Fruit fly (Drosophila melanogaster) whole organism, wandering third instar larva: ENCODE measurements around the gene CG11975.
A peak's percentile ranks its signal among the peaks of the same experiment; 100 is the strongest.

Experiments
- Abd-B ChIP-seq: fragments of >200 bp; optimal IDR thresholded peaks from 2 replicates; lab custom pipeline; 2017; ENCODE audit warnings: missing biosample characterization, missing genetic modification characterization
- CG32264 ChIP-seq: fragments of 200-800 bp; sonication (Bioruptor generic); optimal IDR thresholded peaks from 2 replicates; lab custom pipeline; 2016; ENCODE audit warnings: missing biosample characterization, missing genetic modification characterization
- CG9705 ChIP-seq: fragments of 200-800 bp; sonication (Bioruptor generic); optimal IDR thresholded peaks from 2 replicates; lab custom pipeline; 2018; ENCODE audit warnings: missing biosample characterization, mild to moderate bottlenecking, missing genetic modification characterization
- CrebA ChIP-seq: fragments of 200-800 bp; sonication (Bioruptor generic); optimal IDR thresholded peaks from 2 replicates; lab custom pipeline; 2016; ENCODE audit warnings: missing biosample characterization, mild to moderate bottlenecking, missing genetic modification characterization, borderline replicate concordance
- Dfd ChIP-seq: fragments of >200 bp; optimal IDR thresholded peaks from 2 replicates; lab custom pipeline; 2017; ENCODE audit warnings: missing biosample characterization, missing genetic modification characterization
- Dif ChIP-seq: fragments of 200-275, 200-300 bp; sonication (Bioruptor generic); optimal IDR thresholded peaks from 2 replicates; lab custom pipeline; 2018; ENCODE audit warnings: missing biosample characterization, missing genetic modification characterization; ENCODE audit not compliant: partially characterized antibody
- GATAd ChIP-seq: sonication (Bioruptor generic); optimal IDR thresholded peaks from 2 replicates; lab custom pipeline; 2016; ENCODE audit warnings: missing biosample characterization, missing genetic modification characterization
- HLH106 ChIP-seq: fragments of 200-800 bp; optimal IDR thresholded peaks from 3 replicates; lab custom pipeline; 2019; ENCODE audit warnings: missing biosample characterization, mild to moderate bottlenecking, missing genetic modification characterization, moderate library complexity
- Hnf4 ChIP-seq: fragments of 200-800 bp; sonication (Bioruptor generic); optimal IDR thresholded peaks from 2 replicates; lab custom pipeline; 2016; ENCODE audit warnings: missing biosample characterization, mild to moderate bottlenecking, missing genetic modification characterization
- Hr78 ChIP-seq: fragments of >200 bp; optimal IDR thresholded peaks from 2 replicates; lab custom pipeline; 2017; ENCODE audit warnings: missing biosample characterization, missing genetic modification characterization
- Hr83 ChIP-seq: fragments of 200-300 bp; sonication (Bioruptor generic); optimal IDR thresholded peaks from 2 replicates; lab custom pipeline; 2016; ENCODE audit warnings: missing biosample characterization, mild to moderate bottlenecking, missing genetic modification characterization, moderate library complexity; ENCODE audit not compliant: poor library complexity, severe bottlenecking
- Jra ChIP-seq: sonication (Bioruptor generic); optimal IDR thresholded peaks from 2 replicates; lab custom pipeline; 2016; ENCODE audit warnings: missing biosample characterization, missing genetic modification characterization
- Mio ChIP-seq: sonication (Bioruptor generic); optimal IDR thresholded peaks from 2 replicates; lab custom pipeline; 2016; ENCODE audit warnings: missing biosample characterization, missing genetic modification characterization
- Myc ChIP-seq: fragments of >200 bp; optimal IDR thresholded peaks from 2 replicates; lab custom pipeline; 2017
- N ChIP-seq: fragments of >200 bp; optimal IDR thresholded peaks from 2 replicates; lab custom pipeline; 2018; ENCODE audit warnings: missing biosample characterization, missing external identifiers, missing genetic modification characterization
- OdsH ChIP-seq: fragments of 200-800 bp; sonication (Bioruptor generic); optimal IDR thresholded peaks from 2 replicates; lab custom pipeline; 2016; ENCODE audit warnings: missing biosample characterization, mild to moderate bottlenecking, missing genetic modification characterization
- Rel ChIP-seq, 2 experiments: fragments of 200-800 bp; sonication (Bioruptor generic) in 1 of 2; optimal IDR thresholded peaks; 2 replicates in 1 of 2; 3 replicates in 1 of 2; lab custom pipeline; 2016 to 2019; ENCODE audit warnings: mild to moderate bottlenecking in 2 of 2, missing biosample characterization in 2 of 2, missing genetic modification characterization in 2 of 2, moderate library complexity in 1 of 2
- Sp1 ChIP-seq: fragments of 200-800 bp; sonication (Bioruptor generic); optimal IDR thresholded peaks from 3 replicates; lab custom pipeline; 2019; ENCODE audit warnings: missing biosample characterization, mild to moderate bottlenecking, missing genetic modification characterization, moderate library complexity
- Vsx2 ChIP-seq: fragments of 200-300, 225-300 bp; sonication (Bioruptor generic); optimal IDR thresholded peaks from 2 replicates; lab custom pipeline; 2018; ENCODE audit warnings: missing biosample characterization, missing genetic modification characterization; ENCODE audit not compliant: partially characterized antibody
- br ChIP-seq: fragments of 200-800 bp; sonication (Bioruptor generic); optimal IDR thresholded peaks from 2 replicates; lab custom pipeline; 2016; ENCODE audit warnings: missing biosample characterization, missing genetic modification characterization
- brk ChIP-seq: fragments of 200-800 bp; sonication (Bioruptor generic); optimal IDR thresholded peaks from 2 replicates; lab custom pipeline; 2016; ENCODE audit warnings: missing biosample characterization, mild to moderate bottlenecking, missing genetic modification characterization
- dl ChIP-seq, 2 experiments: fragments of 175-275, 200-275 bp in 1 of 2; fragments of 200-275 bp in 1 of 2; sonication (Bioruptor generic); optimal IDR thresholded peaks; lab custom pipeline; 2018; ENCODE audit warnings: mild to moderate bottlenecking in 2 of 2, missing biosample characterization in 2 of 2, missing genetic modification characterization in 2 of 2, moderate library complexity in 2 of 2; ENCODE audit not compliant: partially characterized antibody in 2 of 2, insufficient read depth in 1 of 2
- dmrt93B ChIP-seq: fragments of 200-800 bp; sonication (Bioruptor generic); optimal IDR thresholded peaks from 2 replicates; lab custom pipeline; 2018; ENCODE audit warnings: missing biosample characterization, mild to moderate bottlenecking, missing genetic modification characterization
- dsf ChIP-seq: sonication (Bioruptor generic); optimal IDR thresholded peaks from 2 replicates; lab custom pipeline; 2016; ENCODE audit warnings: missing biosample characterization, missing genetic modification characterization, borderline replicate concordance
- ey ChIP-seq: fragments of 200-800 bp; sonication (Bioruptor generic); optimal IDR thresholded peaks from 2 replicates; lab custom pipeline; 2016; ENCODE audit warnings: missing biosample characterization, missing genetic modification characterization
- foxo ChIP-seq, 2 experiments: fragments of 200-800 bp; sonication (Bioruptor generic); optimal IDR thresholded peaks; 2 replicates in 1 of 2; 3 replicates in 1 of 2; lab custom pipeline; 2016 to 2017; ENCODE audit warnings: missing biosample characterization in 2 of 2, missing genetic modification characterization in 2 of 2
- fru ChIP-seq: fragments of 200-800 bp; sonication (Bioruptor generic); optimal IDR thresholded peaks from 3 replicates; lab custom pipeline; 2016; ENCODE audit warnings: missing biosample characterization, mild to moderate bottlenecking, missing genetic modification characterization
- h ChIP-seq: fragments of 200-800 bp; sonication (Bioruptor generic); optimal IDR thresholded peaks from 3 replicates; lab custom pipeline; 2016; ENCODE audit warnings: missing biosample characterization, mild to moderate bottlenecking, missing genetic modification characterization
- jim ChIP-seq: fragments of 175-275, 200-325 bp; sonication (Bioruptor generic); optimal IDR thresholded peaks from 2 replicates; lab custom pipeline; 2016; ENCODE audit warnings: missing biosample characterization, mild to moderate bottlenecking, missing genetic modification characterization
- lola ChIP-seq: fragments of >200 bp; optimal IDR thresholded peaks from 2 replicates; lab custom pipeline; 2017; ENCODE audit warnings: missing biosample characterization, missing genetic modification characterization
- pan ChIP-seq: fragments of >200 bp; optimal IDR thresholded peaks from 2 replicates; lab custom pipeline; 2017
- psq ChIP-seq: fragments of 200-800 bp; sonication (Bioruptor generic); optimal IDR thresholded peaks from 3 replicates; lab custom pipeline; 2017; ENCODE audit warnings: missing biosample characterization, mild to moderate bottlenecking, missing genetic modification characterization, moderate library complexity
- rgr ChIP-seq: fragments of 200-800 bp; sonication (Bioruptor generic); optimal IDR thresholded peaks from 3 replicates; lab custom pipeline; 2016; ENCODE audit warnings: missing biosample characterization, mild to moderate bottlenecking, missing genetic modification characterization
- sage ChIP-seq: fragments of 200-800 bp; sonication (Bioruptor generic); optimal IDR thresholded peaks from 2 replicates; lab custom pipeline; 2016; ENCODE audit warnings: missing biosample characterization, mild to moderate bottlenecking, missing genetic modification characterization
- sv ChIP-seq: fragments of 200-800 bp; sonication (Bioruptor generic); optimal IDR thresholded peaks from 3 replicates; lab custom pipeline; 2016; ENCODE audit warnings: missing biosample characterization, missing genetic modification characterization
- tai ChIP-seq: sonication (Bioruptor generic); optimal IDR thresholded peaks from 2 replicates; lab custom pipeline; 2016; ENCODE audit warnings: missing biosample characterization, missing genetic modification characterization
- usp ChIP-seq: fragments of >200 bp; optimal IDR thresholded peaks from 2 replicates; lab custom pipeline; 2017; ENCODE audit warnings: missing biosample characterization, missing genetic modification characterization
- woc ChIP-seq: sonication (Bioruptor generic); optimal IDR thresholded peaks from 2 replicates; lab custom pipeline; 2016; ENCODE audit warnings: missing biosample characterization, mild to moderate bottlenecking, missing genetic modification characterization

The CG11975 gene

dm6 chr3R:8976073-8976593 lies 16.9 kb upstream of the CG11975 start:
- TF ChIP-seq CG32264 (no peak), Jra (GFP tag; lab: Kevin White, UChicago) (no peak), h (no peak), fru (GFP tag; lab: Kevin White, UChicago) (no peak), sage (GFP tag; lab: Kevin White, UChicago) (no peak), Sp1 (GFP tag; lab: Kevin White, UChicago) (no peak), Abd-B (GFP tag; lab: Kevin White, UChicago) (no peak), rgr (GFP tag; lab: Kevin White, UChicago) (no peak), CrebA (GFP tag; lab: Kevin White, UChicago) (no peak), foxo (GFP tag; optimal IDR thresholded peaks at IDR 0.05; lab: Kevin White, UChicago) (no peak), ey (GFP tag; lab: Kevin White, UChicago) (no peak), woc (GFP tag; lab: Kevin White, UChicago) (no peak)

DNA sequence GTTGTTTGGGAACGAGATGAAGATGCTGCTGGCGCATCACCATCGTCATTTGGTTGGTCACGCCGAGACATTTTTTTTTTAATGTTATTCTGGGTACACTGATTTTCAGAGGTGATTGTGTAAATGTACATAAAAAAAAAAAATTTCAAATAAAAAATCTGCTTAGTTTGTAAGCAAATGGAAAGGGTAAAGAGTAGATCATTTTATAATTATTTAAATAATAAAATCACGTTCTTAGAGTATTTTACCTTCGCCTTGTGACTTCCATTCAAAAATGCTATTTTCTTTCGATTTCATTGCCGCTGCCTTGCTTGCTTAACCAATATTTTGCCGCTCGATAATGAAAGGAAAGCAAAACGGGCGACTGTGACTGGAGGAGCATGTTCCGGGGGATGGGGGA lies 14.3 kb upstream of the CG11975 start:
- TF ChIP-seq psq (GFP tag; lab: Kevin White, UChicago) (peak; percentile 64), dsf (GFP tag; lab: Kevin White, UChicago) (no peak), lola (GFP tag; lab: Kevin White, UChicago) (no peak), Hr78 (GFP tag; lab: Kevin White, UChicago) (no peak), jim (no peak), dl (GFP tag; optimal IDR thresholded peaks at IDR 0.05; lab: Kevin White, UChicago; ENCODE audit: insufficient read depth in 1 of 2, partially characterized antibody in 2 of 2) (no peak), rgr (GFP tag; lab: Kevin White, UChicago) (peak; percentile 65), GATAd (GFP tag; lab: Kevin White, UChicago) (no peak), br (GFP tag; lab: Kevin White, UChicago) (peak; percentile 40), Abd-B (GFP tag; lab: Kevin White, UChicago) (no peak), sv (no peak), dmrt93B (GFP tag; lab: Kevin White, UChicago) (peak; percentile 40), brk (GFP tag; lab: Kevin White, UChicago) (peak; percentile 57), Hr83 (GFP tag; lab: Kevin White, UChicago) (no peak), pan (lab: Kevin White, UChicago) (no peak), tai (peak; percentile 38), woc (GFP tag; lab: Kevin White, UChicago) (peak; percentile 67), fru (GFP tag; lab: Kevin White, UChicago) (peak; percentile 73), N (GFP tag; lab: Kevin White, UChicago) (no peak), Rel (GFP tag; optimal IDR thresholded peaks at IDR 0.05; lab: Kevin White, UChicago) (peak; percentile 42), Rel (tag; optimal IDR thresholded peaks at IDR 0.05; lab: Kevin White, UChicago) (no peak), h (peak; percentile 74), Sp1 (GFP tag; lab: Kevin White, UChicago) (peak; percentile 78), OdsH (GFP tag; lab: Kevin White, UChicago) (peak; percentile 32), Hnf4 (peak; percentile 18), CG32264 (peak; percentile 6), Myc (lab: Kevin White, UChicago) (no peak), Vsx2 (GFP tag; lab: Kevin White, UChicago) (no peak), Dfd (GFP tag; lab: Kevin White, UChicago) (no peak), Mio (GFP tag; lab: Kevin White, UChicago) (no peak), sage (GFP tag; lab: Kevin White, UChicago) (peak; percentile 52), Jra (GFP tag; lab: Kevin White, UChicago) (no peak), Dif (GFP tag; lab: Kevin White, UChicago) (no peak), foxo (GFP tag; optimal IDR thresholded peaks at IDR 0.05; lab: Kevin White, UChicago) (peak in 1 of 2 experiments; percentile 69), HLH106 (tag; lab: Kevin White, UChicago) (peak; percentile 58), ey (GFP tag; lab: Kevin White, UChicago) (peak; percentile 58), CrebA (GFP tag; lab: Kevin White, UChicago) (no peak), usp (GFP tag; lab: Kevin White, UChicago) (no peak), CG9705 (GFP tag; lab: Kevin White, UChicago) (no peak)
